Worm (Caenorhabditis elegans) whole organism, young adult: ENCODE data around the gene ubc-20.

Experiments used
- B0035.1 ChIP-seq: sonication (generic microtip); optimal IDR thresholded peaks from 2 replicates; lab custom pipeline; 2016; ENCODE audit warnings: missing genetic modification characterization, mild to moderate bottlenecking, missing compliant biosample characterization, missing genotype, missing genetic modification reagents
- B0261.1 ChIP-seq: sonication (generic microtip); optimal IDR thresholded peaks from 2 replicates; lab custom pipeline; 2016; ENCODE audit warnings: mild to moderate bottlenecking, missing genetic modification characterization, moderate library complexity, missing compliant biosample characterization
- C06A6.2 ChIP-seq: fragments of 200-800 bp; sonication (Bioruptor generic); conservative IDR thresholded peaks from 2 replicates; pipeline ENCODE4 v1.3.6; 2022; ENCODE audit warnings: missing genetic modification characterization, missing compliant biosample characterization
- F23B12.7 ChIP-seq: sonication (generic microtip); optimal IDR thresholded peaks from 2 replicates; lab custom pipeline; 2017; ENCODE audit warnings: missing genetic modification characterization, mild to moderate bottlenecking, missing compliant biosample characterization, antibody characterized with exemption, moderate library complexity; ENCODE audit not compliant: insufficient read depth
- F37B4.10 ChIP-seq: fragments of 200-800 bp; sonication (Bioruptor generic); IDR thresholded peaks from 2 replicates; pipeline ENCODE4 v1.3.6; 2022; ENCODE audit warnings: missing genetic modification characterization, missing compliant biosample characterization
- F55B11.4 ChIP-seq: sonication (generic microtip); optimal IDR thresholded peaks from 2 replicates; lab custom pipeline; 2016; ENCODE audit warnings: missing compliant biosample characterization, missing genetic modification characterization, borderline replicate concordance; ENCODE audit not compliant: insufficient read depth
- Y53G8AR.9 ChIP-seq: fragments of 200-800 bp; sonication (Bioruptor generic); conservative IDR thresholded peaks from 2 replicates; pipeline ENCODE4 v1.3.6; 2022; ENCODE audit warnings: missing genetic modification reagents, missing genetic modification characterization, missing compliant biosample characterization
- Y67H2A.10 ChIP-seq: fragments of 200-800 bp; sonication (Bioruptor generic); conservative IDR thresholded peaks from 2 replicates; pipeline ENCODE4 v1.3.6; 2022; ENCODE audit warnings: missing genetic modification reagents, missing genetic modification characterization, missing compliant biosample characterization
- Y79H2A.3 ChIP-seq: fragments of 200-800 bp; sonication (Bioruptor generic); conservative IDR thresholded peaks from 2 replicates; pipeline ENCODE4 v1.3.6; 2022; ENCODE audit warnings: missing genetic modification reagents, missing genetic modification characterization, missing compliant biosample characterization
- ZK185.1 ChIP-seq: sonication (generic microtip); optimal IDR thresholded peaks from 2 replicates; lab custom pipeline; 2016; ENCODE audit warnings: mild to moderate bottlenecking, missing genetic modification characterization, missing compliant biosample characterization; ENCODE audit not compliant: poor library complexity, severe bottlenecking
- attf-3 ChIP-seq: fragments of 200-800 bp; sonication (Bioruptor generic); conservative IDR thresholded peaks from 2 replicates; pipeline ENCODE4 v1.3.6; 2022; ENCODE audit warnings: missing genetic modification reagents, missing genetic modification characterization, missing compliant biosample characterization
- attf-5 ChIP-seq: fragments of 200-800 bp; sonication (Bioruptor generic); optimal IDR thresholded peaks from 2 replicates; lab custom pipeline; 2018; ENCODE audit warnings: mild to moderate bottlenecking, missing genetic modification characterization, missing compliant biosample characterization
- cebp-1 ChIP-seq, 2 experiments: fragments of 200-800 bp in 1 of 2; sonication (Bioruptor generic) in 1 of 2; sonication (generic microtip) in 1 of 2; IDR thresholded peaks in 1 of 2; optimal IDR thresholded peaks in 1 of 2; 2 replicates each; pipeline versions ENCODE4 v1.3.6 to Lab custom; 2017 to 2022; ENCODE audit warnings: missing compliant biosample characterization in 2 of 2, missing genetic modification characterization in 2 of 2, mild to moderate bottlenecking in 1 of 2, missing genetic modification reagents in 1 of 2, moderate library complexity in 1 of 2
- cebp-2 ChIP-seq: fragments of 200-800 bp; sonication (Bioruptor generic); IDR thresholded peaks from 2 replicates; pipeline ENCODE4 v1.3.6; 2022; ENCODE audit warnings: missing genetic modification characterization, missing compliant biosample characterization
- ceh-91 ChIP-seq: fragments of 200-800 bp; sonication (Bioruptor generic); IDR thresholded peaks from 2 replicates; pipeline ENCODE4 v1.3.6; 2022; ENCODE audit warnings: missing genetic modification reagents, missing genetic modification characterization, missing compliant biosample characterization
- egl-18 ChIP-seq: fragments of 200-800 bp; sonication (Bioruptor generic); IDR thresholded peaks from 2 replicates; pipeline ENCODE4 v1.3.6; 2022; ENCODE audit warnings: missing genetic modification reagents, missing genetic modification characterization, missing compliant biosample characterization
- ets-4 ChIP-seq: fragments of 200-800 bp; sonication (Bioruptor generic); optimal IDR thresholded peaks from 2 replicates; lab custom pipeline; 2018; ENCODE audit warnings: mild to moderate bottlenecking, missing genetic modification characterization, missing compliant biosample characterization
- hlh-12 ChIP-seq: sonication (generic microtip); optimal IDR thresholded peaks from 2 replicates; lab custom pipeline; 2016; ENCODE audit warnings: missing genetic modification characterization, missing compliant biosample characterization
- hmg-1.2 ChIP-seq: fragments of 200-800 bp; sonication (Bioruptor generic); IDR thresholded peaks from 2 replicates; pipeline ENCODE4 v1.3.6; 2022; ENCODE audit warnings: missing genetic modification reagents, missing genetic modification characterization, missing compliant biosample characterization
- let-526 ChIP-seq: fragments of 200-800 bp; sonication (Bioruptor generic); IDR thresholded peaks from 2 replicates; pipeline ENCODE4 v1.3.6; 2022; ENCODE audit warnings: missing genetic modification reagents, missing genetic modification characterization, missing compliant biosample characterization
- lin-54 ChIP-seq: fragments of 200-800 bp; sonication (Bioruptor generic); optimal IDR thresholded peaks from 2 replicates; lab custom pipeline; 2018; ENCODE audit warnings: mild to moderate bottlenecking, missing genetic modification characterization, missing compliant biosample characterization
- lsy-27 ChIP-seq: sonication (generic microtip); optimal IDR thresholded peaks from 2 replicates; lab custom pipeline; 2017; ENCODE audit warnings: missing genetic modification characterization, mild to moderate bottlenecking, missing compliant biosample characterization, antibody characterized with exemption, missing genotype, borderline replicate concordance; ENCODE audit not compliant: insufficient read depth
- mel-28 ChIP-seq: sonication (generic microtip); optimal IDR thresholded peaks from 2 replicates; lab custom pipeline; 2016; ENCODE audit warnings: borderline replicate concordance, mild to moderate bottlenecking, missing genetic modification characterization, missing compliant biosample characterization
- nfya-2 ChIP-seq: fragments of 200-800 bp; sonication (Bioruptor generic); IDR thresholded peaks from 2 replicates; pipeline ENCODE4 v1.3.6; 2022; ENCODE audit warnings: missing genetic modification reagents, missing genetic modification characterization, missing compliant biosample characterization
- nhr-27 ChIP-seq: fragments of 200-800 bp; sonication (Bioruptor generic); optimal IDR thresholded peaks from 2 replicates; lab custom pipeline; 2018; ENCODE audit warnings: mild to moderate bottlenecking, missing genetic modification characterization, moderate library complexity, missing compliant biosample characterization
- nhr-80 ChIP-seq: sonication (generic microtip); optimal IDR thresholded peaks from 2 replicates; lab custom pipeline; 2016; ENCODE audit warnings: missing genetic modification characterization, missing compliant biosample characterization
- pbrm-1 ChIP-seq: fragments of 200-800 bp; sonication (Bioruptor generic); IDR thresholded peaks from 2 replicates; pipeline ENCODE4 v1.3.6; 2022; ENCODE audit warnings: missing genetic modification reagents, missing genetic modification characterization, missing compliant biosample characterization
- sdz-38 ChIP-seq: sonication (generic microtip); optimal IDR thresholded peaks from 2 replicates; lab custom pipeline; 2016; ENCODE audit warnings: missing genotype, missing genetic modification characterization, missing compliant biosample characterization
- sea-2 ChIP-seq: fragments of 200-800 bp; sonication (Bioruptor generic); IDR thresholded peaks from 2 replicates; pipeline ENCODE4 v1.3.6; 2022; ENCODE audit warnings: missing genetic modification characterization, missing compliant biosample characterization
- snpc-3.4 ChIP-seq: sonication (generic microtip); optimal IDR thresholded peaks from 2 replicates; lab custom pipeline; 2017; ENCODE audit warnings: missing genetic modification characterization, mild to moderate bottlenecking, missing compliant biosample characterization, antibody characterized with exemption, moderate library complexity, missing genotype, missing genetic modification reagents
- snpc-4 ChIP-seq, 5 experiments: fragments of 150-350 bp in 1 of 5; sonication (generic microtip) in 4 of 5; optimal IDR thresholded peaks; 2 replicates each; lab custom pipeline; 2014 to 2018; ENCODE audit warnings: missing genetic modification characterization in 5 of 5, missing biosample characterization in 3 of 5, antibody characterized with exemption in 2 of 5, mild to moderate bottlenecking in 2 of 5, missing compliant biosample characterization in 2 of 5, missing genotype in 2 of 5, moderate library complexity in 2 of 5, missing genetic modification reagents in 1 of 5
- sptf-2 ChIP-seq: fragments of 200-800 bp; sonication (Bioruptor generic); optimal IDR thresholded peaks from 2 replicates; lab custom pipeline; 2018; ENCODE audit warnings: mild to moderate bottlenecking, missing genetic modification characterization, missing compliant biosample characterization
- tbp1 ChIP-seq: fragments of 200-800 bp; sonication (Bioruptor generic); optimal IDR thresholded peaks from 2 replicates; lab custom pipeline; 2018; ENCODE audit warnings: mild to moderate bottlenecking, missing genetic modification characterization, missing compliant biosample characterization
- unc-62 ChIP-seq: fragments of 150-350 bp; optimal IDR thresholded peaks from 2 replicates; lab custom pipeline; 2014; ENCODE audit warnings: missing biosample characterization, missing genetic modification reagents, missing genetic modification characterization
- zim-3 ChIP-seq: sonication (generic microtip); optimal IDR thresholded peaks from 2 replicates; lab custom pipeline; 2017; ENCODE audit warnings: mild to moderate bottlenecking, missing genetic modification characterization, moderate library complexity, missing compliant biosample characterization
- ztf-25 ChIP-seq: fragments of 200-800 bp; sonication (Bioruptor generic); IDR thresholded peaks from 2 replicates; pipeline ENCODE4 v1.3.6; 2022; ENCODE audit warnings: missing genetic modification reagents, missing genetic modification characterization, missing compliant biosample characterization

ubc-20 gene

DNA sequence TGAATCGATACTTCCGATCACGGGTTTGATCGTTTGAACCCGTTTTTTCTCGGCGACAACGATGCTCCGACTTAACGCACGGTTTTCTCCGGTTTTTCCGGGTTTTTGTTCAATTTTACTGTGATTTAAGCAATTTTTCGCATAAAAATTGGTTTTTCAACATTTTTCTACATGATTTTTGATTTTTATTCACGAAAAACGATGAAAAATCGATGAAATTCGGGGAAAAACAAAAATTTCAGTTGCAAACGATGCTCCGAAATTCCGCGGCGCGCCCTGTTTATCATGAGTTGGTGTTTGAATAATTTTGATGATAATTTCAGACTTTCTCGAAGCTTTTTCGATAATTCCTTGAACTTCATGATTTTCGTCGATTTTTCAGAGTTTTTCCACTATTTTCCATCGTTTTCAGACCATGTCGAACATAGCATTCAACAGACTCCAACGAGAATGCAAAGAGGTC is at the start of gene ubc-20:
ubc-20 (plus strand) TSS at position 413 of the 463 bp plus-strand sequence.
- TF ChIP-seq unc-62 = no peak
- TF ChIP-seq F55B11.4 = no peak
- no peak for TF ChIP-seq C06A6.2
- TF ChIP-seq ceh-91 (GFP tag; lab: Robert Waterston, UW) = no peak
- TF ChIP-seq B0035.1 = no peak
- TF ChIP-seq hmg-1.2 (GFP tag; lab: Robert Waterston, UW) = no peak
- no peak for TF ChIP-seq F23B12.7 (tag; lab: Kevin White, UChicago)
- no peak for TF ChIP-seq snpc-3.4 (tag; lab: Kevin White, UChicago)
- TF ChIP-seq pbrm-1 (GFP tag; lab: Robert Waterston, UW) = no peak
- no peak for TF ChIP-seq ztf-25
- TF ChIP-seq nhr-27 (tag; lab: Kevin White, UChicago) = no peak
- TF ChIP-seq attf-3 (GFP tag; lab: Robert Waterston, UW) = peak; percentile 95
- no peak for TF ChIP-seq cebp-1 (GFP tag; IDR thresholded peaks at IDR 0.05; lab: Robert Waterston, UW)
- TF ChIP-seq cebp-1 (tag; optimal IDR thresholded peaks at IDR 0.05; lab: Kevin White, UChicago) = peak; percentile 14
- no peak for TF ChIP-seq ZK185.1 (tag; lab: Kevin White, UChicago)
- TF ChIP-seq attf-5 (GFP tag; lab: Kevin White, UChicago) = peak; percentile 70
- TF ChIP-seq hlh-12 (tag; lab: Kevin White, UChicago) = no peak
- no peak for TF ChIP-seq lin-54 (GFP tag; lab: Kevin White, UChicago)
- TF ChIP-seq sea-2 (GFP tag; lab: Robert Waterston, UW) = no peak
- no peak for TF ChIP-seq Y53G8AR.9
- TF ChIP-seq nhr-80 (tag; lab: Kevin White, UChicago) = peak; percentile 25
- no peak for TF ChIP-seq B0261.1
- no peak for TF ChIP-seq Y79H2A.3 (GFP tag; lab: Robert Waterston, UW)
- no peak for TF ChIP-seq nfya-2 (GFP tag; lab: Robert Waterston, UW)
- TF ChIP-seq zim-3 (tag; lab: Kevin White, UChicago) = no peak
- TF ChIP-seq let-526 (GFP tag; lab: Robert Waterston, UW) = no peak
- no peak for TF ChIP-seq lsy-27 (tag; lab: Kevin White, UChicago)

DNA sequence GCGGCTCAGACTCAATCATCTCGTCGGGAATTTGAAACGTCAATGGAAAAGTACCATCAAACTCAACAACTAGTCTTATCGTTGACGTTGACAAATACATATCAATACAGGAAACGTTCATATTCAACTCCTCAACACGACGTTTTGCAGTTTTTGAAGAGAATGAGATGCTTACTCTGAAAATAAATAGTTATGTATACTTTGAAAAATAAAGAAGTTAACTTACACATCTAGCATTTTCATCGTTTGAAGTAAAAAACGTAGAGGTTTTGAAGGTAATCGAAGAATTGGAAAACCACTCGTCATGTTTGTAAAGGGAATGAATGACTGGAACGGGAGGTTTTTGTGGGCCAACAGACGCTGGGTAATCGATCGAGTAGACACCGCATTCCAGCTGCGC is 47.7 kb upstream of the ubc-20 start, which contains the start of gene fbxb-81:
fbxb-81 (minus strand) TSS at position 314 of the 400 bp plus-strand sequence.
- no peak for TF ChIP-seq B0035.1
- no peak for TF ChIP-seq mel-28
- no peak for TF ChIP-seq hlh-12 (tag; lab: Kevin White, UChicago)
- no peak for TF ChIP-seq tbp1 (GFP tag; lab: Kevin White, UChicago)
- TF ChIP-seq Y67H2A.10 = no peak
- TF ChIP-seq ets-4 = no peak
- TF ChIP-seq egl-18 (GFP tag; lab: Robert Waterston, UW) = no peak
- no peak for TF ChIP-seq sdz-38 (tag; lab: Kevin White, UChicago)
- no peak for TF ChIP-seq sptf-2 (GFP tag; lab: Kevin White, UChicago)
- no peak for TF ChIP-seq B0261.1
- TF ChIP-seq F37B4.10 (GFP tag; lab: Robert Waterston, UW) = no peak
- no peak for TF ChIP-seq snpc-4 (GFP tag; optimal IDR thresholded peaks at IDR 0.05; lab: Kevin White, UChicago)
- TF ChIP-seq snpc-4 (tag; optimal IDR thresholded peaks at IDR 0.05; lab: Kevin White, UChicago) = no peak
- no peak for TF ChIP-seq cebp-2 (GFP tag; lab: Robert Waterston, UW)
